Worm (Caenorhabditis elegans) whole organism, late embryonic: ENCODE measurements around the gene F53A3.7.

Experiments used
- C08G9.2 ChIP-seq: sonication (generic microtip); optimal IDR thresholded peaks from 2 replicates; lab custom pipeline; 2016; ENCODE audit warnings: mild to moderate bottlenecking, missing genetic modification characterization, moderate library complexity, missing compliant biosample characterization
- C38D4.7 ChIP-seq: fragments of 200-800 bp; sonication (Bioruptor generic); optimal IDR thresholded peaks from 2 replicates; lab custom pipeline; 2018; ENCODE audit warnings: mild to moderate bottlenecking, missing genetic modification characterization, moderate library complexity, missing compliant biosample characterization
- F13H6.1 ChIP-seq: sonication (generic microtip); optimal IDR thresholded peaks from 2 replicates; lab custom pipeline; 2016; ENCODE audit warnings: missing genetic modification characterization, missing compliant biosample characterization
- K02D7.2 ChIP-seq: sonication (generic microtip); optimal IDR thresholded peaks from 2 replicates; lab custom pipeline; 2017; ENCODE audit warnings: mild to moderate bottlenecking, missing genetic modification characterization, missing compliant biosample characterization
- Y22D7AL.16 ChIP-seq: sonication (generic microtip); optimal IDR thresholded peaks from 2 replicates; lab custom pipeline; 2016; ENCODE audit warnings: missing genetic modification characterization, missing compliant biosample characterization
- ahr-1 ChIP-seq: sonication (generic microtip); optimal IDR thresholded peaks from 2 replicates; lab custom pipeline; 2016; ENCODE audit warnings: missing genetic modification characterization, missing compliant biosample characterization
- ceh-14 ChIP-seq: sonication (generic microtip); optimal IDR thresholded peaks from 2 replicates; lab custom pipeline; 2016; ENCODE audit warnings: missing genotype, missing genetic modification characterization, missing compliant biosample characterization
- ceh-19 ChIP-seq: fragments of 200-800 bp; sonication (Bioruptor generic); optimal IDR thresholded peaks from 2 replicates; lab custom pipeline; 2018; ENCODE audit warnings: mild to moderate bottlenecking, missing genetic modification characterization, missing compliant biosample characterization
- ceh-2 ChIP-seq: sonication (generic microtip); optimal IDR thresholded peaks from 2 replicates; lab custom pipeline; 2016; ENCODE audit warnings: missing genotype, missing genetic modification characterization, missing compliant biosample characterization
- ceh-31 ChIP-seq: sonication (generic microtip); optimal IDR thresholded peaks from 2 replicates; lab custom pipeline; 2016; ENCODE audit warnings: missing genetic modification characterization, missing compliant biosample characterization
- ceh-34 ChIP-seq: sonication (generic microtip); optimal IDR thresholded peaks from 2 replicates; lab custom pipeline; 2016; ENCODE audit warnings: mild to moderate bottlenecking, missing genetic modification characterization, missing compliant biosample characterization
- ceh-48 ChIP-seq: sonication (generic microtip); optimal IDR thresholded peaks from 2 replicates; lab custom pipeline; 2016; ENCODE audit warnings: missing genetic modification characterization, inconsistent platforms, missing compliant biosample characterization
- ceh-6 ChIP-seq: fragments of 200-800 bp; sonication (Bioruptor generic); optimal IDR thresholded peaks from 2 replicates; lab custom pipeline; 2018; ENCODE audit warnings: mild to moderate bottlenecking, missing genetic modification characterization, missing compliant biosample characterization
- che-1 ChIP-seq: sonication (generic microtip); optimal IDR thresholded peaks from 2 replicates; lab custom pipeline; 2016; ENCODE audit warnings: mild to moderate bottlenecking, missing genetic modification characterization, missing compliant biosample characterization
- dmd-4 ChIP-seq: sonication (generic microtip); optimal IDR thresholded peaks from 2 replicates; lab custom pipeline; 2016; ENCODE audit warnings: borderline replicate concordance, missing genetic modification characterization, missing compliant biosample characterization
- dve-1 ChIP-seq: sonication (generic microtip); optimal IDR thresholded peaks from 2 replicates; lab custom pipeline; 2017; ENCODE audit warnings: antibody characterized with exemption, mild to moderate bottlenecking, missing genetic modification characterization, missing compliant biosample characterization
- ets-4 ChIP-seq: sonication (generic microtip); optimal IDR thresholded peaks from 2 replicates; lab custom pipeline; 2016; ENCODE audit warnings: missing genetic modification characterization, missing compliant biosample characterization
- hlh-13 ChIP-seq: fragments of 200-800 bp; sonication (Bioruptor generic); optimal IDR thresholded peaks from 2 replicates; lab custom pipeline; 2018; ENCODE audit warnings: mild to moderate bottlenecking, missing genetic modification characterization, missing compliant biosample characterization
- hlh-15 ChIP-seq: sonication (generic microtip); optimal IDR thresholded peaks from 2 replicates; lab custom pipeline; 2016; ENCODE audit warnings: missing genetic modification characterization, missing compliant biosample characterization
- hlh-30 ChIP-seq: sonication (generic microtip); optimal IDR thresholded peaks from 2 replicates; lab custom pipeline; 2017; ENCODE audit warnings: antibody characterized with exemption, missing genetic modification characterization, missing compliant biosample characterization; ENCODE audit not compliant: insufficient read depth
- hlh-6 ChIP-seq: sonication (generic microtip); optimal IDR thresholded peaks from 2 replicates; lab custom pipeline; 2016; ENCODE audit warnings: missing genotype, missing genetic modification characterization, missing compliant biosample characterization
- hlh-8 ChIP-seq: sonication (generic microtip); optimal IDR thresholded peaks from 2 replicates; lab custom pipeline; 2016; ENCODE audit warnings: missing genotype, missing genetic modification characterization, missing compliant biosample characterization
- lim-6 ChIP-seq: sonication (generic microtip); optimal IDR thresholded peaks from 2 replicates; lab custom pipeline; 2016; ENCODE audit warnings: missing genetic modification characterization, missing compliant biosample characterization
- lin-11 ChIP-seq: fragments of 200-800 bp; sonication (Bioruptor generic); optimal IDR thresholded peaks from 2 replicates; lab custom pipeline; 2018; ENCODE audit warnings: mild to moderate bottlenecking, missing genetic modification characterization, missing compliant biosample characterization
- madf-2 ChIP-seq: sonication (generic microtip); optimal IDR thresholded peaks from 2 replicates; lab custom pipeline; 2017; ENCODE audit warnings: missing genetic modification characterization, missing compliant biosample characterization
- mec-3 ChIP-seq: sonication (generic microtip); optimal IDR thresholded peaks from 2 replicates; lab custom pipeline; 2016; ENCODE audit warnings: borderline replicate concordance, missing genetic modification characterization, missing compliant biosample characterization
- nfya-1 ChIP-seq: sonication (generic microtip); optimal IDR thresholded peaks from 2 replicates; lab custom pipeline; 2017; ENCODE audit warnings: missing genetic modification characterization, mild to moderate bottlenecking, missing compliant biosample characterization, antibody characterized with exemption, moderate library complexity
- odd-2 ChIP-seq: sonication (generic microtip); optimal IDR thresholded peaks from 2 replicates; lab custom pipeline; 2017; ENCODE audit warnings: antibody characterized with exemption, mild to moderate bottlenecking, missing genetic modification characterization, missing compliant biosample characterization
- pax-1 ChIP-seq: fragments of 150-350 bp; optimal IDR thresholded peaks from 2 replicates; lab custom pipeline; 2014; ENCODE audit warnings: missing biosample characterization, missing genetic modification characterization
- pqm-1 ChIP-seq: sonication (generic microtip); optimal IDR thresholded peaks from 2 replicates; lab custom pipeline; 2016; ENCODE audit warnings: missing genetic modification characterization, missing compliant biosample characterization
- ref-2 ChIP-seq: sonication (generic microtip); optimal IDR thresholded peaks from 2 replicates; lab custom pipeline; 2016; ENCODE audit warnings: missing genetic modification characterization, missing compliant biosample characterization
- sdc-2 ChIP-seq: sonication (generic microtip); optimal IDR thresholded peaks from 2 replicates; lab custom pipeline; 2016; ENCODE audit warnings: missing genotype, missing genetic modification characterization, missing compliant biosample characterization
- sox-2 ChIP-seq: fragments of 200-800 bp; sonication (Bioruptor generic); IDR thresholded peaks from 2 replicates; pipeline ENCODE4 v1.3.6; 2022; ENCODE audit warnings: missing genetic modification reagents, missing genetic modification characterization, missing compliant biosample characterization
- sox-4 ChIP-seq: sonication (generic microtip); optimal IDR thresholded peaks from 2 replicates; lab custom pipeline; 2017; ENCODE audit warnings: mild to moderate bottlenecking, missing genetic modification characterization, inconsistent platforms, missing compliant biosample characterization
- syd-9 ChIP-seq: sonication (generic microtip); optimal IDR thresholded peaks from 2 replicates; lab custom pipeline; 2016; ENCODE audit warnings: mild to moderate bottlenecking, missing genetic modification characterization, moderate library complexity, missing compliant biosample characterization
- ttx-3 ChIP-seq: sonication (generic microtip); optimal IDR thresholded peaks from 2 replicates; lab custom pipeline; 2016; ENCODE audit warnings: missing genetic modification reagents, missing genetic modification characterization, missing compliant biosample characterization
- unc-42 ChIP-seq: sonication (generic microtip); optimal IDR thresholded peaks from 2 replicates; lab custom pipeline; 2016; ENCODE audit warnings: missing genotype, missing genetic modification characterization, missing compliant biosample characterization
- unc-55 ChIP-seq: sonication (generic microtip); optimal IDR thresholded peaks from 2 replicates; lab custom pipeline; 2017; ENCODE audit warnings: missing biosample characterization, missing genetic modification reagents, missing genetic modification characterization
- zip-5 ChIP-seq: sonication (generic microtip); optimal IDR thresholded peaks from 2 replicates; lab custom pipeline; 2016; ENCODE audit warnings: missing genetic modification characterization, missing compliant biosample characterization

The F53A3.7 gene

DNA sequence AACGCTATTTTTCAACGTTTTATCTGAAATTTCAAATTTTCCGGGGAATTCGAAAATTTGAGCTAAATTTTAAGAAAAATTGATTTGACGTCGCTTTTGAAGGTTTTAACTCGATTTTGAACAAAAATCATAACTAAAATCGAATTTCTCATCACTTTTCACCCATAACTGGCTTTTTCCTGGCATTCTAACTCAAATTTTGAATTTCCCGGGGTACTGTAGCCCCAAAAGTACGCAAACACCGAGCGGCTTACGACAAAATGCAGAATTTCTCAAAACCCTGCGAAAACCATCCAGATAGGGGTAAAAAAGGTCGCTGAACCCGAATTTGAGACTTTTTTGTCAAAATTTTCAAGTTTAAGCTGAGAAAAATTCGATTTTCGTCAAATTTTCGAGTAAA, 24.1 kb upstream of the F53A3.7 start:
- no peak for TF ChIP-seq F13H6.1 (tag; lab: Kevin White, UChicago)
- TF ChIP-seq ceh-2 (tag; lab: Kevin White, UChicago), result no peak
- TF ChIP-seq hlh-30 (tag; lab: Kevin White, UChicago), result no peak
- TF ChIP-seq nfya-1 (tag; lab: Kevin White, UChicago), result no peak
- TF ChIP-seq C38D4.7 (GFP tag; lab: Kevin White, UChicago), result no peak
- no peak for TF ChIP-seq zip-5 (tag; lab: Kevin White, UChicago)
- no peak for TF ChIP-seq lim-6 (tag; lab: Kevin White, UChicago)
- TF ChIP-seq ahr-1, result no peak
- TF ChIP-seq madf-2 (tag; lab: Kevin White, UChicago), result no peak
- TF ChIP-seq ttx-3 (tag; lab: Kevin White, UChicago), result no peak
- TF ChIP-seq pqm-1 (tag; lab: Kevin White, UChicago), result no peak
- no peak for TF ChIP-seq hlh-13 (GFP tag; lab: Kevin White, UChicago)

DNA sequence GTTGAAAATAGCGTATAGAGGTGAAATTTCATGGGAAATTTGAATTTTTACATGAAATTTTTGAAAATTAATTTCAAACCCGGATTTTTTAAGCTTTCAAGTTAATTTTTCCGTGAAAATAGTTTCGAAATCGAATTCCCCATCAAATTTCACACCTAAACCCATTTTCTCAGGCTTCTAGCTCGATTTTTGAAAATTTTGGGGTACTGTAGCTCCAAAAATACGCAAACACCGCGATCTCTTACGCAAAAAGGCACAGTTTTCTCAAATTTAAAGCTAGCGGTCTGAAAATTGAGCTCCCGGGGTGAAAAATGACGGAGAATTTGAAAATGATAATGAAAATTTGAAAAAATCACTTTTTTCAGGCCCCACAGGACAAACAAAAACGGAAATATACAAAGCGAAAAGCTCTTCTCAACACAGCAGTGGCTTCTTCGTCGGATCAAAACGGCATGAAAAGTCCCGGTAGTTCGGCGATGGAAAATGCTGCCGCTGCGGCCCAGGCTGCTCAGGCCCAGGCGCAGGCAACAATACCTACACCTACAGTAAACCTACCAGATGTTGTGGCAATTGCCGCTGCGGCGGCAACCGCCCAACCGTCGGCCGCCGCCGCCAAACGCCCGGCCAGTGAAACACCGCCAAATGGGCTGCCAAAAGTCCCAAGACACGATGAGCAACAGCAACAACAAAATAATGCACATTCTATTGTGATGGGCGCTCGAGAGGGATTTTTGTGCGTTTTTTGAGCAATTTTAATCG, 22.4 kb upstream of the F53A3.7 start:
- TF ChIP-seq Y22D7AL.16 (tag; lab: Kevin White, UChicago) (no peak), unc-42 (tag; lab: Kevin White, UChicago) (no peak), ref-2 (tag; lab: Kevin White, UChicago) (peak; percentile 21)

DNA sequence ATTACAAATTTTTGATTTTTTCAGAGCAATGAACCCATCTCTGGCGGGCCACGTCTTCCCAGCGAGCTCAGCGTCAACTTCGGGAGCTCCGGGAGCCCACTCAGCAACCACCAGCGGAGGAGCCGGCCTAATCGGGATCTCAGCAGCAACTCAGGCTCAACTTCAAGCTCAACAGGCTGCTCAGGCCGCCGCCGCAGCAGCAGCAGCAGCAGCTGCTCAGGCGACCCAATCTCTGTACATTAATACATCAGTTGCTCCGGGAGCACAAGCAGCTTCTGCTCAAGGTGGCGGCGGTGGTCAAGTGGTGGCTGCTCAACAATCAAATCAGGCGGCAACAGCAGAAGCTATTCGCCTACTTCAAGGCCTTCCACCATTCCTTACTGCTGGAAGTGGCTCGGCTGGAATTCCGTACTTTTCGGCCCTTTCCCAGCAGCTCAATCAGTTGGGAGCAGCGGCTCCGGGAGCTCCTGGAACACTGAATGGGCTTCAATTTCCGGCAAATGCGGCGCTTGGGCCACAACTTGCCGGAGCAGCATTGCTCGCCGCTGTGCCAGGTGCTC, 20.5 kb upstream of the F53A3.7 start:
- TF ChIP-seq hlh-6 (tag; lab: Kevin White, UChicago), result peak; percentile 49
- no peak for TF ChIP-seq dve-1 (tag; lab: Kevin White, UChicago)

ce11 chrIII:1931509-1931908, 19.8 kb upstream of the F53A3.7 start:
- TF ChIP-seq unc-55 (GFP tag; lab: Kevin White, UChicago) (no peak), lin-11 (tag; lab: Kevin White, UChicago) (no peak), ceh-14 (no peak)
- TF ChIP-seq, all 69 proteins: peak for 0

DNA sequence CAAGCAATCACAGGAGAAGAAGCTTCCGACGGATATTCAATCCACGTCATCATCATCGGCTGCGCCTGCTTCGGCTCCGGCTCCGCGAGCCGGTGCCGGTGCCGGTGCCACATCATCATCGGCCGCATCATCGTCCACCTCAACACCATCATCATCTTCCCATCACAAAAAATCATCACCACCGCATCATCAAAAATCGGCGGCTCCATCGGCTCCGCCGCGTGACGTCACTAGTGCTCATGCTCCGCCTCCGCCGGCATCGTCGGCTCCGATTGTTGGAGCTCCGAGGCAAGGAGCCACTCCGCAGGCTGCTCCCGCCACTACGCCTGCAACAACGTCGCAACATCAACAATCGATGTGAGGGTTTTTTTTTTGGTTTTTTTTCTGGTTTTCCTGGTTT, 19.3 kb upstream of the F53A3.7 start:
- no peak for TF ChIP-seq K02D7.2 (tag; lab: Kevin White, UChicago)
- TF ChIP-seq sdc-2 (tag; lab: Kevin White, UChicago), result no peak
- no peak for TF ChIP-seq unc-55 (GFP tag; lab: Kevin White, UChicago)
- TF ChIP-seq ceh-34 (tag; lab: Kevin White, UChicago), result no peak
- TF ChIP-seq dmd-4, result no peak
- TF ChIP-seq lim-6 (tag; lab: Kevin White, UChicago), result no peak
- TF ChIP-seq odd-2 (tag; lab: Kevin White, UChicago), result no peak
- no peak for TF ChIP-seq pqm-1 (tag; lab: Kevin White, UChicago)
- TF ChIP-seq ceh-19 (GFP tag; lab: Kevin White, UChicago), result no peak
- TF ChIP-seq hlh-8 (tag; lab: Kevin White, UChicago), result no peak
- no peak for TF ChIP-seq ceh-48 (tag; lab: Kevin White, UChicago)

ce11 chrIII:1934141-1934540, 17.2 kb upstream of the F53A3.7 start:
- no peak for TF ChIP-seq sox-2
- TF ChIP-seq ttx-3 (tag; lab: Kevin White, UChicago), result no peak
- no peak for TF ChIP-seq hlh-15 (tag; lab: Kevin White, UChicago)
- no peak for TF ChIP-seq C08G9.2 (tag; lab: Kevin White, UChicago)
- no peak for TF ChIP-seq F13H6.1 (tag; lab: Kevin White, UChicago)
- no peak for TF ChIP-seq lin-11 (tag; lab: Kevin White, UChicago)
- no peak for TF ChIP-seq pax-1 (tag; lab: Kevin White, UChicago)
- TF ChIP-seq sox-4, result no peak
- no peak for TF ChIP-seq ceh-31 (tag; lab: Kevin White, UChicago)
- no peak for TF ChIP-seq ets-4
- no peak for TF ChIP-seq mec-3 (tag; lab: Kevin White, UChicago)
- no peak for TF ChIP-seq ceh-6 (GFP tag; lab: Kevin White, UChicago)
- no peak for TF ChIP-seq che-1 (tag; lab: Kevin White, UChicago)
- no peak for TF ChIP-seq ceh-14
- no peak for TF ChIP-seq syd-9
